Fruit fly (Drosophila melanogaster) Kc167 (cell line): Measurements from ENCODE around the gene CG17219.

ENCODE experiments used
- Myc ChIP-seq: fragments of >200 bp; optimal IDR thresholded peaks from 2 replicates; lab custom pipeline; 2017; ENCODE audit warnings: missing external identifiers
- h ChIP-seq: fragments of >200 bp; optimal IDR thresholded peaks from 3 replicates; lab custom pipeline; 2018; ENCODE audit warnings: missing external identifiers
- insv ChIP-seq: fragments of >200 bp; optimal IDR thresholded peaks from 3 replicates; lab custom pipeline; 2018; ENCODE audit warnings: missing external identifiers
- psq ChIP-seq: fragments of >200 bp; optimal IDR thresholded peaks from 2 replicates; lab custom pipeline; 2017; ENCODE audit warnings: missing external identifiers

DNA sequence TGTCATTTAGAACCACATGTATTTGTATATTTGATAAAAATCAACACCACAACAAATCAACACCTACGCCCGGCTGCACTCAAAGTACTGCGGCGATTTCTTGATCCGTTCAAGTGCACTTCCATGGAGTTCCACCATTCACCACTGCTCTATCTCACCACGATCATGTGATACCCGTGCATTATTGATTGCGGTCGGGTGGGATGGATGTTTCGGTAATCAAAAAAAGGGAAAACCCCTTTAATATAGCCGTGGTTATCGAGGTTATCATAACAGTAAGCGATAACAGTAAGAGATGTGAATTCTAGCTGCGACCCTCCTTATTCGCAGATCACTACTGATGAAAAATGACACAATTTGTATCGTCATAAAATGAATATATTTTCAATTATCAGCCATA lies 10.8 kb upstream of the CG17219 start, which contains the start of the genes CG17224 and CG17264:
- TF ChIP-seq h (lab: Kevin White, UChicago) (no peak), insv (lab: Kevin White, UChicago) (no peak), Myc (lab: Kevin White, UChicago) (no peak), psq (no peak)
